Worm (Caenorhabditis elegans) whole organism, late embryonic: ENCODE measurements around the gene scl-8.
A peak's percentile ranks its signal among the peaks of the same experiment; 100 is the strongest.

ENCODE experiments used
- F13H6.1 ChIP-seq: sonication (generic microtip); optimal IDR thresholded peaks from 2 replicates; lab custom pipeline; 2016; ENCODE audit warnings: missing genetic modification characterization, missing compliant biosample characterization
- elt-2 ChIP-seq: sonication (generic microtip); optimal IDR thresholded peaks from 2 replicates; lab custom pipeline; 2016; ENCODE audit warnings: missing genetic modification reagents, missing genetic modification characterization, missing compliant biosample characterization
- fkh-10 ChIP-seq: fragments of 150-350 bp; optimal IDR thresholded peaks from 2 replicates; lab custom pipeline; 2014; ENCODE audit warnings: missing biosample characterization, missing genetic modification reagents, missing genetic modification characterization
- hlh-30 ChIP-seq: sonication (generic microtip); optimal IDR thresholded peaks from 2 replicates; lab custom pipeline; 2017; ENCODE audit warnings: antibody characterized with exemption, missing genetic modification characterization, missing compliant biosample characterization; ENCODE audit not compliant: insufficient read depth
- hlh-8 ChIP-seq: sonication (generic microtip); optimal IDR thresholded peaks from 2 replicates; lab custom pipeline; 2016; ENCODE audit warnings: missing genotype, missing genetic modification characterization, missing compliant biosample characterization
- lin-11 ChIP-seq: fragments of 200-800 bp; sonication (Bioruptor generic); optimal IDR thresholded peaks from 2 replicates; lab custom pipeline; 2018; ENCODE audit warnings: mild to moderate bottlenecking, missing genetic modification characterization, missing compliant biosample characterization
- nhr-11 ChIP-seq: fragments of 150-350 bp; optimal IDR thresholded peaks from 2 replicates; lab custom pipeline; 2014; ENCODE audit warnings: missing biosample characterization, missing genetic modification characterization
- npax-4 ChIP-seq: sonication (generic microtip); optimal IDR thresholded peaks from 2 replicates; lab custom pipeline; 2016; ENCODE audit warnings: missing genetic modification characterization, missing compliant biosample characterization
- pha-4 ChIP-seq: fragments of 150-350 bp; optimal IDR thresholded peaks from 2 replicates; lab custom pipeline; 2018; ENCODE audit warnings: missing biosample characterization, missing genetic modification reagents, missing genetic modification characterization
- pqm-1 ChIP-seq: sonication (generic microtip); optimal IDR thresholded peaks from 2 replicates; lab custom pipeline; 2016; ENCODE audit warnings: missing genetic modification characterization, missing compliant biosample characterization
- ref-2 ChIP-seq: sonication (generic microtip); optimal IDR thresholded peaks from 2 replicates; lab custom pipeline; 2016; ENCODE audit warnings: missing genetic modification characterization, missing compliant biosample characterization
- sox-2 ChIP-seq: fragments of 200-800 bp; sonication (Bioruptor generic); IDR thresholded peaks from 2 replicates; pipeline ENCODE4 v1.3.6; 2022; ENCODE audit warnings: missing genetic modification reagents, missing genetic modification characterization, missing compliant biosample characterization
- tbx-2 ChIP-seq: sonication (generic microtip); optimal IDR thresholded peaks from 2 replicates; lab custom pipeline; 2016; ENCODE audit warnings: missing genetic modification characterization, missing compliant biosample characterization
- ztf-16 ChIP-seq: sonication (generic microtip); optimal IDR thresholded peaks from 2 replicates; lab custom pipeline; 2017; ENCODE audit warnings: missing genetic modification characterization, missing compliant biosample characterization

DNA sequence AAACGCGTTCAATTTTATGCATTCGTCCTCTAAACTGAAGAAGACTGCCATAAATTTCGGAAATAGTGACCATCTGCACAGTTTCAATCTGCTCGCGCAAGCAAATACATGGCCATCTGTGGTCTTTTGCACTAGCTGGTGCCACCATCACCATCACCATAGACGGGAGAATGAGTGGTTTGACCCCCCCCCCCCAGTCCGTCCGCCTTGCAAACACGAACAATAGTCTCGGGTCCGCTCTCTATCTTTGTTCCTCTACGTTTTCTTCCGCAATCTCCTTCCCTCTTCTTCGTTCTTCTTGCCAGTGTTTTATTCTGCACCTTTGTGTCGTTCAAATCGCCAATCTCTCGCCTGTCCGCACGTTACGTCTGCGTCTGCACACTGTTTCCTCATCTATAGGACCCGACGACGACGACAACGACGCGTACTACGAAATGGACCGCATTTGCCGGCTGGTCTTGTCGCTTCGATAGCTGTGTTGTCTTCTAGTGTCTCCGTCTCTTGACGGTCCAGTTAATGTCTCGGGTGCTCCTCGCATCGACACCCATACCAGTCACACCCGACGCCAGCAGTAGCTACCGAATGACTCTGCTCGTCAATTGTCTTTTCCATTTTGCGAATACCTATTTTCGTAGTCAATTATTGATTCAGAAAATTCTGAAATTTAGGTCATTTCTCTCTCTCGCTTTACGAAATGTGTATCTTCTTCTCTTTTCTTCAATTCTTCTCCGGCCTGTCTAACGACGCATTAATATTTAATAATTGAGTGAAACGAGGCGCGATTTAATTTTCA is 41.7 kb upstream of the scl-8 start:
- TF ChIP-seq hlh-8 (tag; lab: Kevin White, UChicago) (no peak), pha-4 (tag; lab: Kevin White, UChicago) (no peak), lin-11 (tag; lab: Kevin White, UChicago) (no peak), fkh-10 (GFP tag; lab: Kevin White, UChicago) (no peak), F13H6.1 (no peak), sox-2 (peak; percentile 80), nhr-11 (no peak), npax-4 (tag; lab: Kevin White, UChicago) (no peak), pqm-1 (no peak), ref-2 (peak; percentile 59), hlh-30 (tag; lab: Kevin White, UChicago) (peak; percentile 11), elt-2 (peak; percentile 1), tbx-2 (tag; lab: Kevin White, UChicago) (peak; percentile 35), ztf-16 (tag; lab: Kevin White, UChicago) (no peak)
